Worm (Caenorhabditis elegans): ENCODE data around the gene npr-39.

- TF ChIP-seq fos-1 (tag; optimal IDR thresholded peaks at IDR 0.05) (no peak), ZK337.2 (GFP tag; IDR thresholded peaks at IDR 0.05) (no peak), ctbp-1 (GFP tag; IDR thresholded peaks at IDR 0.05) (no peak), ceh-82 (tag; optimal IDR thresholded peaks at IDR 0.05) (no peak), ama-1 (optimal IDR thresholded peaks at IDR 0.05) (no peak), spr-1 (tag; optimal IDR thresholded peaks at IDR 0.05) (no peak), nhr-11 (tag; optimal IDR thresholded peaks at IDR 0.05) (no peak), set-16 (GFP tag; IDR thresholded peaks at IDR 0.05) (no peak), zfp-3 (GFP tag; conservative IDR thresholded peaks at IDR 0.05) (no peak), dmd-9 (GFP tag; IDR thresholded peaks at IDR 0.05) (no peak), unc-39 (tag; optimal IDR thresholded peaks at IDR 0.05) (no peak), zag-1 (tag; optimal IDR thresholded peaks at IDR 0.05) (no peak), nhr-25 (tag; optimal IDR thresholded peaks at IDR 0.05; ENCODE audit: borderline replicate concordance, insufficient read depth) (no peak)
Observed at ce11 chrV:10096932-10097331, 30.1 kb downstream of the npr-39 start.

Measured in whole organism, L4 larva.